Worm (Caenorhabditis elegans) whole organism, L2 larva: ENCODE data around the gene mrps-22.

Source experiments
- C34F6.9 ChIP-seq: fragments of 150-350 bp; optimal IDR thresholded peaks from 2 replicates; lab custom pipeline; 2014; ENCODE audit warnings: missing biosample characterization, missing genetic modification characterization
- R02D3.7 ChIP-seq: fragments of 150-350 bp; optimal IDR thresholded peaks from 2 replicates; lab custom pipeline; 2014; ENCODE audit warnings: missing biosample characterization, missing genetic modification characterization
- Y55F3AM.14 ChIP-seq: fragments of 200-800 bp; sonication (Bioruptor generic); optimal IDR thresholded peaks from 2 replicates; lab custom pipeline; 2018; ENCODE audit warnings: mild to moderate bottlenecking, missing genetic modification characterization, missing compliant biosample characterization
- ZK546.5 ChIP-seq: sonication (generic microtip); optimal IDR thresholded peaks from 2 replicates; lab custom pipeline; 2017; ENCODE audit warnings: missing biosample characterization, missing genetic modification characterization
- alr-1 ChIP-seq: fragments of 150-350 bp; optimal IDR thresholded peaks from 2 replicates; lab custom pipeline; 2014; ENCODE audit warnings: missing biosample characterization, missing genetic modification characterization
- aly-2 ChIP-seq: fragments of 150-350 bp; optimal IDR thresholded peaks from 2 replicates; lab custom pipeline; 2014; ENCODE audit warnings: missing biosample characterization, missing genetic modification characterization
- ama-1 ChIP-seq: fragments of 150-350 bp; optimal IDR thresholded peaks from 2 replicates; lab custom pipeline; 2018; ENCODE audit warnings: inconsistent platforms
- blmp-1 ChIP-seq: sonication (generic microtip); optimal IDR thresholded peaks from 2 replicates; lab custom pipeline; 2017; ENCODE audit warnings: missing genetic modification characterization, mild to moderate bottlenecking, missing compliant biosample characterization, antibody characterized with exemption, moderate library complexity; ENCODE audit not compliant: insufficient read depth
- ceh-82 ChIP-seq: fragments of 150-350 bp; optimal IDR thresholded peaks from 2 replicates; lab custom pipeline; 2014; ENCODE audit warnings: missing biosample characterization, missing genetic modification characterization
- egl-27 ChIP-seq: sonication (generic microtip); optimal IDR thresholded peaks from 3 replicates; lab custom pipeline; 2017; ENCODE audit warnings: missing biosample characterization, missing genetic modification reagents, missing genetic modification characterization
- elt-1 ChIP-seq: fragments of 150-350 bp; optimal IDR thresholded peaks from 2 replicates; lab custom pipeline; 2014; ENCODE audit warnings: missing biosample characterization, missing genetic modification characterization
- fos-1 ChIP-seq: fragments of 150-350 bp; optimal IDR thresholded peaks from 2 replicates; lab custom pipeline; 2014; ENCODE audit warnings: missing biosample characterization, missing genetic modification characterization
- gmeb-1 ChIP-seq: fragments of 150-350 bp; optimal IDR thresholded peaks from 2 replicates; lab custom pipeline; 2014; ENCODE audit warnings: missing biosample characterization, missing genetic modification characterization
- lin-11 ChIP-seq: fragments of 150-350 bp; sonication (generic microtip); optimal IDR thresholded peaks from 2 replicates; lab custom pipeline; 2014; ENCODE audit warnings: missing biosample characterization, missing genetic modification characterization, inconsistent platforms, mixed read lengths
- lin-13 ChIP-seq: fragments of 150-350 bp; optimal IDR thresholded peaks from 2 replicates; lab custom pipeline; 2014; ENCODE audit warnings: missing biosample characterization, missing genetic modification reagents, missing genetic modification characterization
- lin-39 ChIP-seq: fragments of 150-350 bp; optimal IDR thresholded peaks from 2 replicates; lab custom pipeline; 2014; ENCODE audit warnings: missing biosample characterization, missing genetic modification reagents, missing genetic modification characterization
- lsy-2 ChIP-seq, 2 experiments: fragments of 150-350 bp in 1 of 2; sonication (generic microtip) in 1 of 2; optimal IDR thresholded peaks; 2 replicates each; lab custom pipeline; 2014 to 2017; ENCODE audit warnings: missing biosample characterization in 2 of 2, missing genetic modification characterization in 2 of 2
- mab-5 ChIP-seq: fragments of 150-350 bp; optimal IDR thresholded peaks from 2 replicates; lab custom pipeline; 2014; ENCODE audit warnings: missing biosample characterization, missing genetic modification characterization
- mbf-1 ChIP-seq: sonication (generic microtip); optimal IDR thresholded peaks from 2 replicates; lab custom pipeline; 2017; ENCODE audit warnings: missing biosample characterization, missing genetic modification characterization
- nhr-11 ChIP-seq: fragments of 150-350 bp; optimal IDR thresholded peaks from 2 replicates; lab custom pipeline; 2014; ENCODE audit warnings: missing biosample characterization, missing genetic modification characterization
- nhr-12 ChIP-seq: fragments of 150-350 bp; optimal IDR thresholded peaks from 2 replicates; lab custom pipeline; 2014; ENCODE audit warnings: missing biosample characterization, missing genetic modification characterization
- nhr-21 ChIP-seq: fragments of 150-350 bp; optimal IDR thresholded peaks from 2 replicates; lab custom pipeline; 2014; ENCODE audit warnings: missing biosample characterization, missing genetic modification characterization
- nhr-23 ChIP-seq: fragments of 150-350 bp; optimal IDR thresholded peaks from 2 replicates; lab custom pipeline; 2014; ENCODE audit warnings: missing biosample characterization, missing genetic modification reagents, missing genetic modification characterization
- nhr-25 ChIP-seq: fragments of 150-350 bp; sonication (generic microtip); optimal IDR thresholded peaks from 3 replicates; lab custom pipeline; 2014; ENCODE audit warnings: missing biosample characterization, missing genetic modification characterization
- nhr-6 ChIP-seq: fragments of 150-350 bp; optimal IDR thresholded peaks from 2 replicates; lab custom pipeline; 2014; ENCODE audit warnings: missing biosample characterization, missing genetic modification characterization
- peb-1 ChIP-seq: fragments of 150-350 bp; optimal IDR thresholded peaks from 2 replicates; lab custom pipeline; 2014; ENCODE audit warnings: missing biosample characterization, missing genetic modification characterization
- sem-4 ChIP-seq: fragments of 150-350 bp; optimal IDR thresholded peaks from 2 replicates; lab custom pipeline; 2014; ENCODE audit warnings: missing biosample characterization, missing genetic modification reagents, missing genetic modification characterization
- skn-1 ChIP-seq: sonication (generic microtip); optimal IDR thresholded peaks from 2 replicates; lab custom pipeline; 2017; ENCODE audit warnings: missing biosample characterization, missing genetic modification characterization
- unc-55 ChIP-seq: fragments of 150-350 bp; sonication (generic microtip); optimal IDR thresholded peaks from 3 replicates; lab custom pipeline; 2014; ENCODE audit warnings: missing biosample characterization, missing genetic modification reagents, missing genetic modification characterization
- zag-1 ChIP-seq: fragments of 150-350 bp; optimal IDR thresholded peaks from 2 replicates; lab custom pipeline; 2014; ENCODE audit warnings: missing biosample characterization, missing genetic modification characterization
- ztf-11 ChIP-seq: sonication (generic microtip); optimal IDR thresholded peaks from 2 replicates; lab custom pipeline; 2017; ENCODE audit warnings: missing biosample characterization, missing genetic modification characterization

Gene mrps-22

DNA sequence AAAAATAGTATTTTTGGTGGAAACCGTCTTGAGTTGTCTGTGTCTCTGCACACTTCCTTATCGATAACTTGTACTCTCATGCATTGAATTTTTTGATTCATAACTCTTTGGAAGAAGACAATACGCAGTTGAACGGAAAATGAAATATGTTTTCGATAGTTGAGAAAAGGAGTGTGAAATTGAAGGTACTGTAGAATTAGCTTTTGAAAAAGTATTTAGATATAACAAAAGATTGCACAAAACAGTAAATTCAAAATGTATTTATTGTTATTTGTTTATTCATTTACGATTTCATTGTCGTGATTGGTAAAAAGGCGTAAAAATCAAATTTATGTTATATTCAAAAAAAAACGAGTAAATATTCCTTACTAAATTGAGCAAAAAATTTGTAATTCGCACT, 14.0 kb downstream of the mrps-22 start, which contains the start of gene C14A4.7:
C14A4.7 (minus strand) TSS at position 101 of the 400 bp plus-strand sequence.
- TF ChIP-seq fos-1 (tag; lab: Kevin White, UChicago) (peak; percentile 37), mab-5 (no peak)

DNA sequence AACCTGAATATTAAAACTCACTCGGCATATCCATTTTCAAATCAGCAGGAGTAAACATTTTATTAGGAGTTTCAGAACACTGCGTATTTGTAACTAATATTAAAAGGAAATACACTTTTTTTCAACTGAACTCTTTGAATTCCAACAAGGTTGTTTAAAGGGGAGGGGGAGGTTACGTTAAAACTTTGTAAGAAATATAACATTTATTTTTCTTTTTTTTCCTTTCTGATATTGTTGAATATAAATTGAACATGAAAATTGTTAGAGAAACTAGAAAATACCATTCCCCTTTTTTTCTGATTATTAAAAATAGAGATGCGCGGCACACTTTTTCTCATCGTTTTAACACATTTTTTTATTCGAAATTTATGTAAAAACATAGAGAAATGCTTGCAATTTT, 15.6 kb downstream of the mrps-22 start, which contains the start of gene C14A4.8:
C14A4.8 (minus strand) TSS at position 101 of the 400 bp plus-strand sequence.
- TF ChIP-seq lin-13 (GFP tag; lab: Kevin White, UChicago) (no peak), nhr-12 (tag; lab: Kevin White, UChicago) (no peak)
- TF ChIP-seq, all 48 proteins: peak for 0

- TF ChIP-seq blmp-1 (tag; lab: Kevin White, UChicago) (peak; percentile 26), nhr-12 (tag; lab: Kevin White, UChicago) (no peak)
These were observed 16.6 kb downstream of the mrps-22 start, which contains the start of gene C14A4.9 for ce11 chrII:10598970-10599369. Gene C14A4.9, plus strand, starts transcription at chrII:10599337.

ce11 chrII:10602184-10602583, 19.8 kb downstream of the mrps-22 start, which contains the start of gene srv-2:
Gene srv-2, minus strand, starts transcription at chrII:10602284.
- no peak for TF ChIP-seq ztf-11
- TF ChIP-seq, all 48 proteins: peak for 0

DNA sequence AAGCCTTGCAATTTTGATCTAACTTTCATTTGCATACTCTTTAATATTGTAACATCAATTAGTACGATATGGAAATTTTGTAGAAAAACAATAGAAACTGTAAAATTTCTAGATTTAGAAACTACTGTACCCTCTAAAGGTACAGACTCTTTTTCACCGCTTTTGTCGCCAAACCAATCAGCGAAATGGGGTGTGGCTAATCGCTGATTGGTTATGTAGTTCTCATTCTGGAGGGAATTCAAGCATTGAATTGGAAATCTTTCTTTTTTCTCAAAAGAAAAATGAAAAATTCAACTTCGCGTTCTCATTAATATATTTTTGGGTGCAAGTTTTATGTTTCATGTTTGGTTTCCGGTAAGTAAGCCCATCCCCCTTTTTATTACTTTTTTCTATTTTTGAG, 21.1 kb downstream of the mrps-22 start:
- TF ChIP-seq lin-13 (GFP tag; lab: Kevin White, UChicago): no peak
- no peak for TF ChIP-seq nhr-6 (tag; lab: Kevin White, UChicago)
- TF ChIP-seq lin-11 (tag; lab: Kevin White, UChicago): no peak
- no peak for TF ChIP-seq lin-39 (tag; lab: Kevin White, UChicago)
- TF ChIP-seq C34F6.9 (tag; lab: Kevin White, UChicago): no peak
- no peak for TF ChIP-seq nhr-21 (tag; lab: Kevin White, UChicago)
- no peak for TF ChIP-seq nhr-25
- no peak for TF ChIP-seq ceh-82 (tag; lab: Kevin White, UChicago)
- TF ChIP-seq aly-2: no peak
- TF ChIP-seq alr-1 (tag; lab: Kevin White, UChicago): no peak
- TF ChIP-seq fos-1 (tag; lab: Kevin White, UChicago): no peak
- TF ChIP-seq R02D3.7: no peak
- no peak for TF ChIP-seq zag-1 (tag; lab: Kevin White, UChicago)
- TF ChIP-seq ZK546.5 (tag; lab: Kevin White, UChicago): no peak
- TF ChIP-seq skn-1 (tag; lab: Kevin White, UChicago): no peak
- no peak for TF ChIP-seq nhr-12 (tag; lab: Kevin White, UChicago)

DNA sequence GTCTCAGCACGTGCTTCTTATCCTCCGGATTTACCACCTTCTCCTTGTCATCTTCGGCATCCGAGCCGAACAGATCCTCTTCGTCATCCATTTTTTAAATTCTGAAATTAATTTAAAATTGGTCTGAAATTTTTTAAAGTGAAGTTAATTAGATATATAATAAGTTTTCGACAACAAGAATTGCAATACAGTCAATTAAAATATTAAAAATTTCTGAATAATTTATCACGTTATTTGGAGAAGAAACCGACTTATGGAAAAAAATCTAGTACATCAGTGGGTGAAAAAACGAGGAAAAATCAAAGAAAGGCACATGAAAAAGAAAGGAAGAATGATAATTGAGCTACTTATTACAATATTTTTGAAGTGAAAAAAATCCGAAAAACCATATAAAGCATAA, 23.1 kb downstream of the mrps-22 start, which contains the start of gene taf-13:
taf-13 (minus strand) TSS at position 101 of the 400 bp plus-strand sequence.
- TF ChIP-seq gmeb-1 (no peak), skn-1 (tag; lab: Kevin White, UChicago) (no peak), fos-1 (tag; lab: Kevin White, UChicago) (no peak), peb-1 (no peak)
- TF ChIP-seq, all 48 proteins: peak for 0

DNA sequence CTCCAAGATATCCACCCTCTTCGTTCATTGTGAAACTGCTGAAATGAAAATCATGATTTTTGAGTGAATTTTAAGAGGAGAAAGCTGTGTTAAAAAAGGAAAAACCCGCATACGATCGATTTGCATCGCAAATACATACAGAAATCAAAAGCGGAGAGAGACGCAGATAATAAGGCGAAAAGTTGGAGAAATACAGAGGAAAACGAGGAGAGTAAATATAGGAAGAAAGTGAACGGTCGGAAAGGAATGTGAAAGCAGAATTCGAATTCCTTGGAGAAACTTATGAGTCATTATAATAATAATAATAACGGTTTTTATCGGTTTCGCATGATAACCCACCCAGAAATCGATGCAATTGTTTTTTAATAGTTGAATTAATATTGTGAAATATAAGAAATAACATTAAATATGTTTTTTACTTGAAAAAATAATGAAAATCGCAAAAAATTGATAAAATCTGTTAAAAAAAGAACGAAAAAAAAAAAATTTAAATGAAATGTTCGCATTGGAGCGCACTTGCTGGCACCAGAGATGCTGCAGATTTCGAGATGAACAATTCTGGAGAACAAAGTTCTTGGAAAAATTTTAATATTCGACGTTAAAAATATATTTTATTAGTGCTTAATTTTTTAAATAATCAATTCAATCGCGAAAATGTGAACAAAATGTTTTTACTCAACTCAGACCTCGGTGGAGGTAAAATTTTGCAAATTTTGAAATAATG, 25.0 kb downstream of the mrps-22 start, which contains the start of gene ccm-3:
ccm-3 (minus strand) TSS at position 38 of the 724 bp plus-strand sequence.
- peak in 1 of 2 experiments; percentile 58 for TF ChIP-seq lsy-2 (tag; optimal IDR thresholded peaks at IDR 0.05; lab: Kevin White, UChicago)
- TF ChIP-seq blmp-1 (tag; lab: Kevin White, UChicago): peak; percentile 61
- TF ChIP-seq fos-1 (tag; lab: Kevin White, UChicago): peak; percentile 63
- TF ChIP-seq mbf-1: no peak
- peak; percentile 52 for TF ChIP-seq C34F6.9 (tag; lab: Kevin White, UChicago)
- no peak for TF ChIP-seq ZK546.5 (tag; lab: Kevin White, UChicago)
- TF ChIP-seq unc-55: peak; percentile 76

DNA sequence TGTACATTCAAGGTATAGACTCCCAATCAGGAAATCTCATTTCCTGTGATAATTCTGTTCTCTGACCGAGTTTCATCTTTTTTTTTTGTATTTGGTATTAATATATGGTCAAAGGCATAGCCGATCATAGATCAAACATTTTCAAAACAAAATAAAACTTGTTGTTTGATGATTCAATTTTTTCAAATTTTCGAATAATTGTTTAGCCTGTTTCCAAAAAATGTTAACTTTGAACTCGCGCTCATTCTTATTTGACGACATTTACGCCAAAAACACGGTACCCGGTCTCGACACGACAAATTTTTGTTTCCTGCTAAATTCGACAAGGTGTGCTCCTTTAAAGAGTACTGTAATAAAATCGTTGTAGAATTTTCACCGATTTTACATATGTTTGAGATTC, 26.4 kb downstream of the mrps-22 start:
- TF ChIP-seq lin-39 (tag; lab: Kevin White, UChicago) (no peak), ceh-82 (tag; lab: Kevin White, UChicago) (no peak), egl-27 (tag; lab: Kevin White, UChicago) (no peak), nhr-11 (tag; lab: Kevin White, UChicago) (no peak), blmp-1 (tag; lab: Kevin White, UChicago) (no peak), gmeb-1 (no peak), Y55F3AM.14 (GFP tag; lab: Kevin White, UChicago) (no peak), ZK546.5 (tag; lab: Kevin White, UChicago) (no peak), nhr-23 (no peak), ama-1 (lab: Kevin White, UChicago) (no peak), nhr-21 (tag; lab: Kevin White, UChicago) (no peak), fos-1 (tag; lab: Kevin White, UChicago) (no peak), R02D3.7 (no peak), sem-4 (tag; lab: Kevin White, UChicago) (no peak), elt-1 (no peak)
